Worm (Caenorhabditis elegans): ENCODE results near the gene K07F5.8.

ce11 chrIV:9852250-9852649 is 2.7 kb upstream of the K07F5.8 start, which contains the start of gene ssq-1:
- no peak for TF ChIP-seq hmbx-1 (tag; optimal IDR thresholded peaks at IDR 0.05)
- TF ChIP-seq ceh-36 (tag; optimal IDR thresholded peaks at IDR 0.05), result no peak
- TF ChIP-seq F13C5.2 (tag; optimal IDR thresholded peaks at IDR 0.05), result no peak
- no peak for TF ChIP-seq flt-1 (GFP tag; IDR thresholded peaks at IDR 0.05)
- TF ChIP-seq sea-1 (GFP tag; conservative IDR thresholded peaks at IDR 0.05), result no peak
- TF ChIP-seq ets-7 (tag; optimal IDR thresholded peaks at IDR 0.05), result no peak
- TF ChIP-seq ceh-13 (GFP tag; optimal IDR thresholded peaks at IDR 0.05), result no peak
- no peak for TF ChIP-seq tra-4 (tag; optimal IDR thresholded peaks at IDR 0.05)
- no peak for TF ChIP-seq hnd-1 (tag; optimal IDR thresholded peaks at IDR 0.05)
- no peak for TF ChIP-seq scrt-1 (GFP tag; IDR thresholded peaks at IDR 0.05)
- TF ChIP-seq ama-1 (optimal IDR thresholded peaks at IDR 0.05), result no peak
- no peak for TF ChIP-seq hmg-4 (GFP tag; optimal IDR thresholded peaks at IDR 0.05)
- no peak for TF ChIP-seq tbx-37 (GFP tag; conservative IDR thresholded peaks at IDR 0.05)

All from whole organism, early embryonic.